Fruit fly (Drosophila melanogaster): Measurements from ENCODE around the gene Nedd4.

The Nedd4 gene

dm6 chr3L:17496871-17497492 lies 32.9 kb upstream of the Nedd4 start (continued):
- TF ChIP-seq CG5180 (GFP tag; optimal IDR thresholded peaks at IDR 0.05) (no peak), E2f1 (GFP tag; IDR thresholded peaks at IDR 0.05) (no peak), NK7.1 (GFP tag; optimal IDR thresholded peaks at IDR 0.05) (no peak), phol (tag; optimal IDR thresholded peaks at IDR 0.05) (peak; percentile 53), Neu2 (GFP tag; optimal IDR thresholded peaks at IDR 0.05; ENCODE audit: borderline replicate concordance) (no peak), CkIIα-i1 (GFP tag; IDR thresholded peaks at IDR 0.05) (no peak), CG9437 (GFP tag; optimal IDR thresholded peaks at IDR 0.05) (no peak), Antp (GFP tag; optimal IDR thresholded peaks at IDR 0.05) (no peak), CG30020 (tag; optimal IDR thresholded peaks at IDR 0.05) (no peak), CG8765 (GFP tag; IDR thresholded peaks at IDR 0.05) (no peak), CG7786 (GFP tag; optimal IDR thresholded peaks at IDR 0.05) (no peak), CG10959 (GFP tag; IDR thresholded peaks at IDR 0.05) (no peak), BtbVII (GFP tag; optimal IDR thresholded peaks at IDR 0.05) (no peak), dm (GFP tag; optimal IDR thresholded peaks at IDR 0.05) (no peak), CG34422 (GFP tag; IDR thresholded peaks at IDR 0.05) (no peak), sima (GFP tag; optimal IDR thresholded peaks at IDR 0.05) (no peak), al (GFP tag; IDR thresholded peaks at IDR 0.05) (no peak), Taf1 (GFP tag; IDR thresholded peaks at IDR 0.05) (no peak), nom (GFP tag; optimal IDR thresholded peaks at IDR 0.05) (peak; percentile 54), vvl (GFP tag; IDR thresholded peaks at IDR 0.05) (peak; percentile 10; the same call in 1 of the 2 replicates), crp (GFP tag; optimal IDR thresholded peaks at IDR 0.05) (no peak), CG8388 (GFP tag; optimal IDR thresholded peaks at IDR 0.05) (no peak), tup (GFP tag; optimal IDR thresholded peaks at IDR 0.05) (no peak), eve (GFP tag; optimal IDR thresholded peaks at IDR 0.05) (no peak), Xrp1 (GFP tag; IDR thresholded peaks at IDR 0.05) (0 out of 2 replicates have a peak, but pooled peaks have one; percentile 28), HLH3B (GFP tag; IDR thresholded peaks at IDR 0.05) (no peak), CG4854 (GFP tag; optimal IDR thresholded peaks at IDR 0.05) (no peak), CG12155 (GFP tag; optimal IDR thresholded peaks at IDR 0.05) (no peak), CG7928 (GFP tag; optimal IDR thresholded peaks at IDR 0.05) (no peak), Bgb (GFP tag; IDR thresholded peaks at IDR 0.05; ENCODE audit: partially characterized antibody) (no peak), Mad (GFP tag; optimal IDR thresholded peaks at IDR 0.05) (no peak), CG2875 (GFP tag; optimal IDR thresholded peaks at IDR 0.05) (peak; percentile 1), btn (GFP tag; optimal IDR thresholded peaks at IDR 0.05) (no peak), yki (optimal IDR thresholded peaks at IDR 0.05) (no peak), amos (GFP tag; IDR thresholded peaks at IDR 0.05; ENCODE audit: partially characterized antibody) (no peak), CG17612 (GFP tag; IDR thresholded peaks at IDR 0.05) (no peak), slou (GFP tag; optimal IDR thresholded peaks at IDR 0.05) (no peak), cg (GFP tag; optimal IDR thresholded peaks at IDR 0.05) (no peak), Meics (GFP tag; optimal IDR thresholded peaks at IDR 0.05) (no peak), dpn (GFP tag; optimal IDR thresholded peaks at IDR 0.05) (peak; percentile 2 to 5), hkb (optimal IDR thresholded peaks at IDR 0.05) (no peak), hkb (GFP tag; IDR thresholded peaks at IDR 0.05) (no peak), E2f2 (GFP tag; IDR thresholded peaks at IDR 0.05) (no peak), crol (GFP tag; IDR thresholded peaks at IDR 0.05) (no peak), Chrac-16 (GFP tag; optimal IDR thresholded peaks at IDR 0.05) (no peak), Atf3 (GFP tag; optimal IDR thresholded peaks at IDR 0.05) (no peak), kni (GFP tag; optimal IDR thresholded peaks at IDR 0.05) (no peak), tx (GFP tag; optimal IDR thresholded peaks at IDR 0.05) (no peak), aop (GFP tag; IDR thresholded peaks at IDR 0.05) (no peak), Jarid2 (GFP tag; optimal IDR thresholded peaks at IDR 0.05) (no peak), unpg (GFP tag; optimal IDR thresholded peaks at IDR 0.05) (peak; percentile 35), CG7839 (tag; optimal IDR thresholded peaks at IDR 0.05) (peak; percentile 51)
